Worm (Caenorhabditis elegans) whole organism, mixed stage, embryonic: ENCODE measurements around the gene H03E18.1.
A peak's percentile ranks its signal among the peaks of the same experiment; 100 is the strongest.

Experiments used
- M03D4.4 ChIP-seq: sonication (generic microtip); optimal IDR thresholded peaks from 2 replicates; lab custom pipeline; 2017; ENCODE audit warnings: mild to moderate bottlenecking, missing genetic modification characterization, missing compliant biosample characterization
- bed-3 ChIP-seq: fragments of 200-800 bp; sonication (Bioruptor generic); optimal IDR thresholded peaks from 3 replicates; lab custom pipeline; 2018; ENCODE audit warnings: mild to moderate bottlenecking, missing genetic modification characterization, moderate library complexity, missing compliant biosample characterization
- blmp-1 ChIP-seq: fragments of 150-350 bp; optimal IDR thresholded peaks from 2 replicates; lab custom pipeline; 2014; ENCODE audit warnings: missing biosample characterization, missing genetic modification characterization
- ceh-39 ChIP-seq: fragments of 150-350 bp; optimal IDR thresholded peaks from 2 replicates; lab custom pipeline; 2014; ENCODE audit warnings: missing biosample characterization, missing genetic modification characterization
- ceh-43 ChIP-seq: fragments of 200-800 bp; sonication (Bioruptor generic); optimal IDR thresholded peaks from 2 replicates; lab custom pipeline; 2018; ENCODE audit warnings: mild to moderate bottlenecking, missing genetic modification characterization, moderate library complexity, missing compliant biosample characterization
- ceh-83 ChIP-seq: fragments of 200-800 bp; sonication (Bioruptor generic); optimal IDR thresholded peaks from 2 replicates; lab custom pipeline; 2018; ENCODE audit warnings: mild to moderate bottlenecking, missing genetic modification characterization, missing compliant biosample characterization
- ces-1 ChIP-seq: fragments of 150-350 bp; optimal IDR thresholded peaks from 2 replicates; lab custom pipeline; 2014; ENCODE audit warnings: missing biosample characterization, missing genetic modification reagents, missing genetic modification characterization
- cnd-1 ChIP-seq: fragments of 200-800 bp; sonication (Bioruptor generic); optimal IDR thresholded peaks from 2 replicates; lab custom pipeline; 2018; ENCODE audit warnings: mild to moderate bottlenecking, missing genetic modification characterization, missing compliant biosample characterization
- drap-1 ChIP-seq: fragments of 200-800 bp; sonication (Bioruptor generic); optimal IDR thresholded peaks from 3 replicates; lab custom pipeline; 2018; ENCODE audit warnings: mild to moderate bottlenecking, missing genetic modification characterization, missing compliant biosample characterization
- elt-1 ChIP-seq: sonication (generic microtip); optimal IDR thresholded peaks from 2 replicates; lab custom pipeline; 2017; ENCODE audit warnings: missing genetic modification characterization, mild to moderate bottlenecking, missing compliant biosample characterization, antibody characterized with exemption, moderate library complexity, borderline replicate concordance; ENCODE audit not compliant: insufficient read depth
- elt-3 ChIP-seq: fragments of 150-350 bp; optimal IDR thresholded peaks from 2 replicates; lab custom pipeline; 2014; ENCODE audit warnings: missing biosample characterization, missing genetic modification characterization
- flh-1 ChIP-seq: fragments of 200-800 bp; sonication (Bioruptor generic); optimal IDR thresholded peaks from 2 replicates; lab custom pipeline; 2018; ENCODE audit warnings: mild to moderate bottlenecking, missing genetic modification characterization, moderate library complexity, missing compliant biosample characterization
- ham-2 ChIP-seq: fragments of 200-800 bp; sonication (Bioruptor generic); optimal IDR thresholded peaks from 2 replicates; lab custom pipeline; 2018; ENCODE audit warnings: mild to moderate bottlenecking, missing genetic modification characterization, missing compliant biosample characterization
- hlh-1 ChIP-seq: fragments of 150-350 bp; optimal IDR thresholded peaks from 2 replicates; lab custom pipeline; 2014; ENCODE audit warnings: missing biosample characterization, missing genetic modification reagents, missing genetic modification characterization
- lin-13 ChIP-seq: fragments of 150-350 bp; optimal IDR thresholded peaks from 2 replicates; lab custom pipeline; 2014; ENCODE audit warnings: missing biosample characterization, missing genetic modification characterization
- lin-32 ChIP-seq: fragments of 200-800 bp; sonication (Bioruptor generic); optimal IDR thresholded peaks from 2 replicates; lab custom pipeline; 2018; ENCODE audit warnings: mild to moderate bottlenecking, missing genetic modification characterization, missing compliant biosample characterization
- lsy-2 ChIP-seq: fragments of 150-350 bp; optimal IDR thresholded peaks from 2 replicates; lab custom pipeline; 2014; ENCODE audit warnings: missing biosample characterization, missing genetic modification characterization
- mab-5 ChIP-seq: fragments of 150-350 bp; optimal IDR thresholded peaks from 2 replicates; lab custom pipeline; 2014; ENCODE audit warnings: missing biosample characterization, missing genetic modification characterization
- mep-1 ChIP-seq: fragments of 150-350 bp; optimal IDR thresholded peaks from 2 replicates; lab custom pipeline; 2017; ENCODE audit warnings: missing biosample characterization, missing genetic modification reagents, missing genetic modification characterization, inconsistent platforms
- mls-2 ChIP-seq: sonication (generic microtip); optimal IDR thresholded peaks from 2 replicates; lab custom pipeline; 2016; ENCODE audit warnings: mild to moderate bottlenecking, missing genetic modification characterization, moderate library complexity, missing compliant biosample characterization
- nhr-12 ChIP-seq: fragments of 150-350 bp; optimal IDR thresholded peaks from 2 replicates; lab custom pipeline; 2014; ENCODE audit warnings: missing biosample characterization, missing genetic modification characterization
- nhr-2 ChIP-seq: fragments of 150-350 bp; optimal IDR thresholded peaks from 2 replicates; lab custom pipeline; 2014; ENCODE audit warnings: missing biosample characterization, missing genetic modification characterization
- nhr-237 ChIP-seq: fragments of 150-350 bp; optimal IDR thresholded peaks from 2 replicates; lab custom pipeline; 2014; ENCODE audit warnings: missing biosample characterization, missing genetic modification characterization
- nhr-28 ChIP-seq: fragments of 150-350 bp; optimal IDR thresholded peaks from 2 replicates; lab custom pipeline; 2014; ENCODE audit warnings: missing biosample characterization, missing genetic modification characterization
- nhr-76 ChIP-seq: sonication (generic microtip); optimal IDR thresholded peaks from 2 replicates; lab custom pipeline; 2017; ENCODE audit warnings: missing biosample characterization, missing genetic modification characterization
- pha-4 ChIP-seq: fragments of 150-350 bp; optimal IDR thresholded peaks from 2 replicates; lab custom pipeline; 2018; ENCODE audit warnings: missing biosample characterization, missing genetic modification reagents, missing genetic modification characterization
- sem-2 ChIP-seq: fragments of 200-800 bp; sonication (Bioruptor generic); optimal IDR thresholded peaks from 2 replicates; lab custom pipeline; 2018; ENCODE audit warnings: mild to moderate bottlenecking, missing genetic modification characterization, missing compliant biosample characterization
- snpc-4 ChIP-seq: fragments of 150-350 bp; optimal IDR thresholded peaks from 2 replicates; lab custom pipeline; 2014; ENCODE audit warnings: missing biosample characterization, missing genetic modification characterization
- sptf-1 ChIP-seq: sonication (generic microtip); optimal IDR thresholded peaks from 2 replicates; lab custom pipeline; 2017; ENCODE audit warnings: mild to moderate bottlenecking, missing genetic modification characterization, moderate library complexity, missing compliant biosample characterization
- tbx-8 ChIP-seq: fragments of 200-800 bp; sonication (Bioruptor generic); optimal IDR thresholded peaks from 2 replicates; lab custom pipeline; 2018; ENCODE audit warnings: mild to moderate bottlenecking, missing genetic modification characterization, moderate library complexity, missing compliant biosample characterization
- unc-120 ChIP-seq: sonication (generic microtip); optimal IDR thresholded peaks from 2 replicates; lab custom pipeline; 2017; ENCODE audit warnings: missing genetic modification characterization, missing compliant biosample characterization; ENCODE audit not compliant: poor library complexity, severe bottlenecking
- unc-39 ChIP-seq: fragments of 150-350 bp; optimal IDR thresholded peaks from 2 replicates; lab custom pipeline; 2014; ENCODE audit warnings: missing biosample characterization, missing genetic modification characterization
- unc-62 ChIP-seq: fragments of 150-350 bp; optimal IDR thresholded peaks from 2 replicates; lab custom pipeline; 2014; ENCODE audit warnings: missing biosample characterization, missing genetic modification reagents, missing genetic modification characterization
- zip-8 ChIP-seq: fragments of 150-350 bp; optimal IDR thresholded peaks from 2 replicates; lab custom pipeline; 2014; ENCODE audit warnings: missing biosample characterization, missing genetic modification characterization
- ztf-11 ChIP-seq: fragments of 150-350 bp; optimal IDR thresholded peaks from 2 replicates; lab custom pipeline; 2014; ENCODE audit warnings: missing biosample characterization, missing genetic modification characterization

Gene H03E18.1

ce11 chrX:8545971-8546442 is 38.3 kb downstream of the H03E18.1 start, which contains the start of gene sdha-1 (continued):
- TF ChIP-seq ceh-43 (GFP tag; lab: Kevin White, UChicago) (no peak), pha-4 (tag; lab: Kevin White, UChicago) (peak; percentile 54), M03D4.4 (tag; lab: Kevin White, UChicago) (no peak), sem-2 (GFP tag; lab: Kevin White, UChicago) (no peak), ham-2 (GFP tag; lab: Kevin White, UChicago) (no peak), lsy-2 (tag; lab: Kevin White, UChicago) (no peak), nhr-28 (tag; lab: Kevin White, UChicago) (no peak), blmp-1 (tag; lab: Kevin White, UChicago) (no peak), lin-32 (GFP tag; lab: Kevin White, UChicago) (no peak)

ce11 chrX:8549026-8549425 is 41.4 kb downstream of the H03E18.1 start, which contains the start of gene D2021.4:
Gene D2021.4 (minus strand): TSS chrX:8549073.
- TF ChIP-seq lsy-2 (tag; lab: Kevin White, UChicago): no peak

DNA sequence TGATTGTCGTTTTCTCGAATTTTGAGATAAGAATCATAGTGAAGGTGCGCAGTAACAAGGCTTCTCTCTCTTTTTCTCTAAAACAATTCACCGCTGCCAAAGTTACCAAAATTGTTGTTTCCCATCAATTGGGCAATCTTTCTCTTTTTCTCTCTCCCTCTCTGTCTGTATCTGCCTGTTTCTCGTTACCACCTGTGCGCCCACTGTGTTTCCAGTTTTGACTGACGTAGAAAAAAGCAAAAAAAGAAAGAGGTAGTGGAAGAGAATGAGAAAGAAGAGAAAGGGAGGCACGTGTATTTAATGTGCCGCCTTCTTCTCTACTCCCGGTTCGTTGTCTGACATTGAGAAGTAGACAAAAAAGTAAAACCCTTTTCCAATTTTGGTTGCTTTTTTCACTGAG is 42.4 kb downstream of the H03E18.1 start:
- TF ChIP-seq elt-1 (tag; lab: Kevin White, UChicago) (no peak), nhr-237 (tag; lab: Kevin White, UChicago) (no peak), unc-39 (no peak), cnd-1 (tag; lab: Kevin White, UChicago) (no peak), ceh-83 (GFP tag; lab: Kevin White, UChicago) (no peak), nhr-76 (no peak)

DNA sequence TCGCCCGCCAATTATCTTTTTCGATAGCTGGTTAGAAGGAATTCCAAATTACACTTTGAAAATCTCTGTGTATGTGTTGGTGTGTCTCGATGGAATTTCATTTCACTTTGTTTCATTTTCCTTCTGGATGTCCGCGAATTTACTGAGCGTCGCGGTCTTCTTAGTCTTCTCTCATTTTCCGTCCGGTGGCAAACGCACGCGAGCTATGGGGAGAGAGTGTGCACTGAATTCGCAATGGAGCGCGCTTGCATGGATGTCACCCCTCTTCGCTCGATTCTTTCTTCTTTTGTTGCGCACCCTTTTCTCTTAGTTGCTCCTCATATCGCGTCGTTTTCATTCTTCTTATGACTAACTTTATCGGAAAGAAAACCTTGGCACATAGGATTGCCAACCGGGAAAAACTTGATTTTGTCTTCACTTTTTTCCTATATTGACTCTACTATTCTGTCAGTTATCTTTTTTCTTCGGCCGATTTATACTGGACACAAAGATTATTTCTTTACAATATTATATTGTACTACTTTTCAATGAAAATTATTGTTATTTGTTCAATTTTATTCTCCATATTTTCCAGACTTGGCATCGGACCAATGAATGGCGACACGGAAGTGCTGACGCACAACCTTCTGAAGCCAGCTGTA is 44.1 kb downstream of the H03E18.1 start, which contains the start of gene dhhc-14:
Gene dhhc-14 (plus strand): TSS at position 591 of the 641 bp plus-strand sequence.
- TF ChIP-seq unc-62 (GFP tag; lab: Kevin White, UChicago) (peak; percentile 28), mep-1 (tag; lab: Kevin White, UChicago) (peak; percentile 79), nhr-2 (no peak), bed-3 (GFP tag; lab: Kevin White, UChicago) (no peak), lin-13 (tag; lab: Kevin White, UChicago) (peak; percentile 75), ham-2 (GFP tag; lab: Kevin White, UChicago) (no peak), sptf-1 (tag; lab: Kevin White, UChicago) (peak; percentile 56), unc-120 (tag; lab: Kevin White, UChicago) (peak; percentile 26), flh-1 (no peak), cnd-1 (tag; lab: Kevin White, UChicago) (peak; percentile 27), ceh-43 (GFP tag; lab: Kevin White, UChicago) (no peak), lin-32 (GFP tag; lab: Kevin White, UChicago) (no peak), tbx-8 (no peak), nhr-237 (tag; lab: Kevin White, UChicago) (no peak), ztf-11 (tag; lab: Kevin White, UChicago) (peak; percentile 9), zip-8 (no peak), nhr-76 (no peak), ceh-83 (GFP tag; lab: Kevin White, UChicago) (no peak), mab-5 (tag; lab: Kevin White, UChicago) (no peak), ceh-39 (tag; lab: Kevin White, UChicago) (peak; percentile 32), M03D4.4 (tag; lab: Kevin White, UChicago) (no peak), blmp-1 (tag; lab: Kevin White, UChicago) (no peak), elt-1 (tag; lab: Kevin White, UChicago) (no peak), snpc-4 (tag; lab: Kevin White, UChicago) (no peak), hlh-1 (peak; percentile 51), nhr-12 (tag; lab: Kevin White, UChicago) (no peak), elt-3 (tag; lab: Kevin White, UChicago) (no peak), nhr-28 (tag; lab: Kevin White, UChicago) (no peak), ces-1 (GFP tag; lab: Kevin White, UChicago) (peak; percentile 73), pha-4 (tag; lab: Kevin White, UChicago) (peak; percentile 46), unc-39 (no peak), lsy-2 (tag; lab: Kevin White, UChicago) (peak; percentile 50), mls-2 (tag; lab: Kevin White, UChicago) (peak; percentile 26), drap-1 (GFP tag; lab: Kevin White, UChicago) (peak; percentile 31), sem-2 (GFP tag; lab: Kevin White, UChicago) (no peak)
- TF ChIP-seq, all 35 proteins: peak for 14
